Worm (Caenorhabditis elegans) whole organism, late embryonic: ENCODE data around the gene wbp-2.

ENCODE experiments used
- C08G9.2 ChIP-seq: sonication (generic microtip); optimal IDR thresholded peaks from 2 replicates; lab custom pipeline; 2016; ENCODE audit warnings: mild to moderate bottlenecking, missing genetic modification characterization, moderate library complexity, missing compliant biosample characterization
- F13H6.1 ChIP-seq: sonication (generic microtip); optimal IDR thresholded peaks from 2 replicates; lab custom pipeline; 2016; ENCODE audit warnings: missing genetic modification characterization, missing compliant biosample characterization
- K09A11.1 ChIP-seq: sonication (generic microtip); optimal IDR thresholded peaks from 2 replicates; lab custom pipeline; 2017; ENCODE audit warnings: antibody characterized with exemption, mild to moderate bottlenecking, missing genetic modification characterization, missing compliant biosample characterization; ENCODE audit not compliant: insufficient read depth
- T23F11.4 ChIP-seq: fragments of 200-800 bp; sonication (Bioruptor generic); optimal IDR thresholded peaks from 2 replicates; lab custom pipeline; 2018; ENCODE audit warnings: mild to moderate bottlenecking, missing genetic modification characterization, missing compliant biosample characterization
- Y22D7AL.16 ChIP-seq: sonication (generic microtip); optimal IDR thresholded peaks from 2 replicates; lab custom pipeline; 2016; ENCODE audit warnings: missing genetic modification characterization, missing compliant biosample characterization
- ahr-1 ChIP-seq: sonication (generic microtip); optimal IDR thresholded peaks from 2 replicates; lab custom pipeline; 2016; ENCODE audit warnings: missing genetic modification characterization, missing compliant biosample characterization
- ama-1 ChIP-seq: fragments of 150-350 bp; optimal IDR thresholded peaks from 2 replicates; lab custom pipeline; 2014
- ceh-18 ChIP-seq: sonication (generic microtip); optimal IDR thresholded peaks from 2 replicates; lab custom pipeline; 2016; ENCODE audit warnings: missing genetic modification characterization, missing compliant biosample characterization
- ceh-19 ChIP-seq: fragments of 200-800 bp; sonication (Bioruptor generic); optimal IDR thresholded peaks from 2 replicates; lab custom pipeline; 2018; ENCODE audit warnings: mild to moderate bottlenecking, missing genetic modification characterization, missing compliant biosample characterization
- ceh-2 ChIP-seq: sonication (generic microtip); optimal IDR thresholded peaks from 2 replicates; lab custom pipeline; 2016; ENCODE audit warnings: missing genotype, missing genetic modification characterization, missing compliant biosample characterization
- ceh-22 ChIP-seq: sonication (generic microtip); optimal IDR thresholded peaks from 2 replicates; lab custom pipeline; 2017; ENCODE audit warnings: missing biosample characterization, missing genetic modification characterization
- ceh-24 ChIP-seq: sonication (generic microtip); optimal IDR thresholded peaks from 2 replicates; lab custom pipeline; 2016; ENCODE audit warnings: mild to moderate bottlenecking, missing genetic modification characterization, missing compliant biosample characterization
- ceh-30 ChIP-seq: fragments of 150-350 bp; optimal IDR thresholded peaks from 2 replicates; lab custom pipeline; 2014; ENCODE audit warnings: missing biosample characterization, missing genetic modification characterization
- ceh-45 ChIP-seq: fragments of 200-800 bp; sonication (Bioruptor generic); IDR thresholded peaks from 2 replicates; pipeline ENCODE4 v1.3.6; 2022; ENCODE audit warnings: missing genetic modification reagents, missing genetic modification characterization, missing compliant biosample characterization
- ceh-9 ChIP-seq: sonication (generic microtip); optimal IDR thresholded peaks from 2 replicates; lab custom pipeline; 2016; ENCODE audit warnings: mild to moderate bottlenecking, missing genetic modification characterization, inconsistent platforms, missing compliant biosample characterization
- ets-4 ChIP-seq: sonication (generic microtip); optimal IDR thresholded peaks from 2 replicates; lab custom pipeline; 2016; ENCODE audit warnings: missing genetic modification characterization, missing compliant biosample characterization
- eyg-1 ChIP-seq: sonication (generic microtip); optimal IDR thresholded peaks from 2 replicates; lab custom pipeline; 2016; ENCODE audit warnings: missing genotype, missing genetic modification characterization, missing compliant biosample characterization
- fax-1 ChIP-seq: sonication (generic microtip); optimal IDR thresholded peaks from 2 replicates; lab custom pipeline; 2016; ENCODE audit warnings: missing genotype, missing genetic modification characterization, missing compliant biosample characterization
- fkh-10 ChIP-seq: fragments of 150-350 bp; optimal IDR thresholded peaks from 2 replicates; lab custom pipeline; 2014; ENCODE audit warnings: missing biosample characterization, missing genetic modification reagents, missing genetic modification characterization
- fkh-6 ChIP-seq: sonication (generic microtip); optimal IDR thresholded peaks from 2 replicates; lab custom pipeline; 2016; ENCODE audit warnings: missing genetic modification characterization, missing compliant biosample characterization
- hlh-13 ChIP-seq: fragments of 200-800 bp; sonication (Bioruptor generic); optimal IDR thresholded peaks from 2 replicates; lab custom pipeline; 2018; ENCODE audit warnings: mild to moderate bottlenecking, missing genetic modification characterization, missing compliant biosample characterization
- hlh-8 ChIP-seq: sonication (generic microtip); optimal IDR thresholded peaks from 2 replicates; lab custom pipeline; 2016; ENCODE audit warnings: missing genotype, missing genetic modification characterization, missing compliant biosample characterization
- lin-11 ChIP-seq: fragments of 200-800 bp; sonication (Bioruptor generic); optimal IDR thresholded peaks from 2 replicates; lab custom pipeline; 2018; ENCODE audit warnings: mild to moderate bottlenecking, missing genetic modification characterization, missing compliant biosample characterization
- madf-2 ChIP-seq: sonication (generic microtip); optimal IDR thresholded peaks from 2 replicates; lab custom pipeline; 2017; ENCODE audit warnings: missing genetic modification characterization, missing compliant biosample characterization
- nfya-1 ChIP-seq: sonication (generic microtip); optimal IDR thresholded peaks from 2 replicates; lab custom pipeline; 2017; ENCODE audit warnings: missing genetic modification characterization, mild to moderate bottlenecking, missing compliant biosample characterization, antibody characterized with exemption, moderate library complexity
- nhr-11 ChIP-seq: fragments of 150-350 bp; optimal IDR thresholded peaks from 2 replicates; lab custom pipeline; 2014; ENCODE audit warnings: missing biosample characterization, missing genetic modification characterization
- npax-4 ChIP-seq: sonication (generic microtip); optimal IDR thresholded peaks from 2 replicates; lab custom pipeline; 2016; ENCODE audit warnings: missing genetic modification characterization, missing compliant biosample characterization
- odd-2 ChIP-seq: sonication (generic microtip); optimal IDR thresholded peaks from 2 replicates; lab custom pipeline; 2017; ENCODE audit warnings: antibody characterized with exemption, mild to moderate bottlenecking, missing genetic modification characterization, missing compliant biosample characterization
- pat-9 ChIP-seq: fragments of 200-800 bp; sonication (Bioruptor generic); optimal IDR thresholded peaks from 2 replicates; lab custom pipeline; 2018; ENCODE audit warnings: mild to moderate bottlenecking, missing genetic modification characterization, moderate library complexity, missing compliant biosample characterization
- pax-1 ChIP-seq: fragments of 150-350 bp; optimal IDR thresholded peaks from 2 replicates; lab custom pipeline; 2014; ENCODE audit warnings: missing biosample characterization, missing genetic modification characterization
- pha-4 ChIP-seq: fragments of 150-350 bp; optimal IDR thresholded peaks from 2 replicates; lab custom pipeline; 2018; ENCODE audit warnings: missing biosample characterization, missing genetic modification reagents, missing genetic modification characterization
- pqm-1 ChIP-seq: sonication (generic microtip); optimal IDR thresholded peaks from 2 replicates; lab custom pipeline; 2016; ENCODE audit warnings: missing genetic modification characterization, missing compliant biosample characterization
- rnt-1 ChIP-seq: sonication (generic microtip); optimal IDR thresholded peaks from 2 replicates; lab custom pipeline; 2016; ENCODE audit warnings: missing genetic modification characterization, missing compliant biosample characterization
- sox-2 ChIP-seq: fragments of 200-800 bp; sonication (Bioruptor generic); IDR thresholded peaks from 2 replicates; pipeline ENCODE4 v1.3.6; 2022; ENCODE audit warnings: missing genetic modification reagents, missing genetic modification characterization, missing compliant biosample characterization
- sox-4 ChIP-seq: sonication (generic microtip); optimal IDR thresholded peaks from 2 replicates; lab custom pipeline; 2017; ENCODE audit warnings: mild to moderate bottlenecking, missing genetic modification characterization, inconsistent platforms, missing compliant biosample characterization
- syd-9 ChIP-seq: sonication (generic microtip); optimal IDR thresholded peaks from 2 replicates; lab custom pipeline; 2016; ENCODE audit warnings: mild to moderate bottlenecking, missing genetic modification characterization, moderate library complexity, missing compliant biosample characterization
- tbx-2 ChIP-seq: sonication (generic microtip); optimal IDR thresholded peaks from 2 replicates; lab custom pipeline; 2016; ENCODE audit warnings: missing genetic modification characterization, missing compliant biosample characterization
- tbx-7 ChIP-seq: sonication (generic microtip); optimal IDR thresholded peaks from 2 replicates; lab custom pipeline; 2016; ENCODE audit warnings: missing genotype, missing genetic modification characterization, missing compliant biosample characterization
- ttx-3 ChIP-seq: sonication (generic microtip); optimal IDR thresholded peaks from 2 replicates; lab custom pipeline; 2016; ENCODE audit warnings: missing genetic modification reagents, missing genetic modification characterization, missing compliant biosample characterization
- unc-42 ChIP-seq: sonication (generic microtip); optimal IDR thresholded peaks from 2 replicates; lab custom pipeline; 2016; ENCODE audit warnings: missing genotype, missing genetic modification characterization, missing compliant biosample characterization
- unc-86 ChIP-seq: sonication (generic microtip); optimal IDR thresholded peaks from 2 replicates; lab custom pipeline; 2016; ENCODE audit warnings: missing genetic modification characterization, missing compliant biosample characterization
- ztf-16 ChIP-seq: sonication (generic microtip); optimal IDR thresholded peaks from 2 replicates; lab custom pipeline; 2017; ENCODE audit warnings: missing genetic modification characterization, missing compliant biosample characterization

Gene wbp-2

ce11 chrII:9362249-9362648 is 32.7 kb downstream of the wbp-2 start:
- TF ChIP-seq Y22D7AL.16, result no peak
- TF ChIP-seq ceh-24, result no peak
- TF ChIP-seq ttx-3 (tag; lab: Kevin White, UChicago), result no peak
- no peak for TF ChIP-seq odd-2 (tag; lab: Kevin White, UChicago)
- no peak for TF ChIP-seq ceh-2
- no peak for TF ChIP-seq ama-1
- TF ChIP-seq ztf-16 (tag; lab: Kevin White, UChicago), result no peak
- TF ChIP-seq ceh-18 (tag; lab: Kevin White, UChicago), result no peak
- TF ChIP-seq fkh-10 (GFP tag; lab: Kevin White, UChicago), result no peak
- TF ChIP-seq madf-2 (tag; lab: Kevin White, UChicago), result no peak
- TF ChIP-seq fax-1 (tag; lab: Kevin White, UChicago), result no peak
- TF ChIP-seq ets-4 (tag; lab: Kevin White, UChicago), result no peak
- no peak for TF ChIP-seq ceh-19

- TF ChIP-seq ama-1 (no peak), ceh-19 (no peak)
Observed at ce11 chrII:9369394-9369793, 39.8 kb downstream of the wbp-2 start.

ce11 chrII:9372393-9372792 is 42.8 kb downstream of the wbp-2 start, which contains the start of gene C06C3.3:
Gene C06C3.3 (minus strand): TSS chrII:9372493.
- TF ChIP-seq ets-4 (tag; lab: Kevin White, UChicago) (no peak), unc-86 (no peak), hlh-8 (tag; lab: Kevin White, UChicago) (no peak)

- no peak for TF ChIP-seq fkh-6
- TF ChIP-seq ceh-9 (tag; lab: Kevin White, UChicago), result no peak
- TF ChIP-seq ceh-24, result no peak
- TF ChIP-seq nhr-11 (tag; lab: Kevin White, UChicago), result no peak
- TF ChIP-seq C08G9.2 (tag; lab: Kevin White, UChicago), result no peak
- TF ChIP-seq sox-2 (GFP tag; lab: Robert Waterston, UW), result no peak
- no peak for TF ChIP-seq unc-42 (tag; lab: Kevin White, UChicago)
- TF ChIP-seq hlh-13 (GFP tag; lab: Kevin White, UChicago), result no peak
- no peak for TF ChIP-seq T23F11.4 (GFP tag; lab: Kevin White, UChicago)
- no peak for TF ChIP-seq pha-4 (tag; lab: Kevin White, UChicago)
- no peak for TF ChIP-seq pat-9 (tag; lab: Kevin White, UChicago)
- TF ChIP-seq ceh-22 (tag; lab: Kevin White, UChicago), result no peak
- no peak for TF ChIP-seq lin-11 (tag; lab: Kevin White, UChicago)
- no peak for TF ChIP-seq tbx-7
- TF ChIP-seq ttx-3 (tag; lab: Kevin White, UChicago), result no peak
- no peak for TF ChIP-seq Y22D7AL.16
- TF ChIP-seq K09A11.1 (tag; lab: Kevin White, UChicago), result no peak
Observed at ce11 chrII:9372991-9373390, 43.4 kb downstream of the wbp-2 start, which contains the start of gene C06C3.4. Gene C06C3.4 (plus strand): TSS chrII:9373291.

ce11 chrII:9374807-9375206 is 45.2 kb downstream of the wbp-2 start, which contains the start of gene C06C3.12:
Gene C06C3.12 (plus strand): TSS chrII:9375107.
- TF ChIP-seq tbx-2 (no peak), syd-9 (tag; lab: Kevin White, UChicago) (no peak), eyg-1 (tag; lab: Kevin White, UChicago) (no peak), ttx-3 (tag; lab: Kevin White, UChicago) (no peak), pax-1 (tag; lab: Kevin White, UChicago) (no peak), Y22D7AL.16 (no peak), ceh-45 (no peak)

ce11 chrII:9377158-9377557 is 47.6 kb downstream of the wbp-2 start, which contains the start of gene C06C3.10:
Gene C06C3.10 (minus strand): TSS chrII:9377258.
- no peak for TF ChIP-seq ztf-16 (tag; lab: Kevin White, UChicago)
- TF ChIP-seq ttx-3 (tag; lab: Kevin White, UChicago), result no peak
- no peak for TF ChIP-seq ets-4 (tag; lab: Kevin White, UChicago)
- no peak for TF ChIP-seq rnt-1 (tag; lab: Kevin White, UChicago)
- TF ChIP-seq ahr-1, result no peak
- no peak for TF ChIP-seq ama-1
- no peak for TF ChIP-seq pat-9 (tag; lab: Kevin White, UChicago)
- no peak for TF ChIP-seq ceh-19
- TF ChIP-seq F13H6.1 (tag; lab: Kevin White, UChicago), result no peak
- no peak for TF ChIP-seq npax-4 (tag; lab: Kevin White, UChicago)
- no peak for TF ChIP-seq pqm-1
- no peak for TF ChIP-seq sox-4
- no peak for TF ChIP-seq ceh-30 (tag; lab: Kevin White, UChicago)
- no peak for TF ChIP-seq syd-9 (tag; lab: Kevin White, UChicago)
- no peak for TF ChIP-seq hlh-8 (tag; lab: Kevin White, UChicago)
- no peak for TF ChIP-seq nfya-1 (tag; lab: Kevin White, UChicago)
- no peak for TF ChIP-seq tbx-7
- TF ChIP-seq, all 69 proteins: peak for 0
